Worm (Caenorhabditis elegans) whole organism, L4 larva: ENCODE data around the gene nas-28.
A peak's percentile ranks its signal among the peaks of the same experiment; 100 is the strongest.

Experiments used
- F26F4.8 ChIP-seq: fragments of 200-800 bp; sonication (Bioruptor generic); conservative IDR thresholded peaks from 2 replicates; pipeline ENCODE4 v1.3.6; 2022; ENCODE audit warnings: missing genetic modification characterization, missing compliant biosample characterization
- R02D3.7 ChIP-seq: fragments of 150-350 bp; sonication (generic microtip); optimal IDR thresholded peaks from 3 replicates; lab custom pipeline; 2014; ENCODE audit warnings: missing biosample characterization, missing genetic modification characterization
- T20F7.1 ChIP-seq: fragments of 200-800 bp; sonication (Bioruptor generic); optimal IDR thresholded peaks from 2 replicates; lab custom pipeline; 2018; ENCODE audit warnings: mild to moderate bottlenecking, missing genetic modification characterization, missing compliant biosample characterization
- T26A8.4 ChIP-seq: fragments of 200-800 bp; sonication (Bioruptor generic); IDR thresholded peaks from 2 replicates; pipeline ENCODE4 v1.3.6; 2022; ENCODE audit warnings: missing genetic modification characterization, missing compliant biosample characterization
- Y48G9A.11 ChIP-seq: fragments of 200-800 bp; sonication (Bioruptor generic); IDR thresholded peaks from 2 replicates; pipeline ENCODE4 v1.3.6; 2022; ENCODE audit warnings: missing genetic modification reagents, missing genetic modification characterization, missing compliant biosample characterization
- Y5F2A.4 ChIP-seq: fragments of 200-800 bp; sonication (Bioruptor generic); optimal IDR thresholded peaks from 2 replicates; lab custom pipeline; 2018; ENCODE audit warnings: mild to moderate bottlenecking, missing genetic modification characterization, missing compliant biosample characterization
- Y75B8A.6 ChIP-seq: fragments of 200-800 bp; sonication (Bioruptor generic); IDR thresholded peaks from 2 replicates; pipeline ENCODE4 v1.3.6; 2022; ENCODE audit warnings: missing genetic modification reagents, missing genetic modification characterization, missing compliant biosample characterization
- ZK337.2 ChIP-seq: fragments of 200-800 bp; sonication (Bioruptor generic); IDR thresholded peaks from 2 replicates; pipeline ENCODE4 v1.3.6; 2022; ENCODE audit warnings: missing genetic modification reagents, missing genetic modification characterization, missing compliant biosample characterization
- aha-1 ChIP-seq: fragments of 150-350 bp; peaks from one replicate; lab custom pipeline; 2014; ENCODE audit warnings: missing biosample characterization, missing genetic modification characterization
- aly-2 ChIP-seq: sonication (generic microtip); optimal IDR thresholded peaks from 2 replicates; lab custom pipeline; 2018; ENCODE audit warnings: missing biosample characterization, missing genetic modification characterization
- ama-1 ChIP-seq: fragments of 150-350 bp; optimal IDR thresholded peaks from 2 replicates; lab custom pipeline; 2014; ENCODE audit warnings: inconsistent platforms, mixed read lengths
- attf-4 ChIP-seq: sonication (generic microtip); optimal IDR thresholded peaks from 3 replicates; lab custom pipeline; 2017; ENCODE audit warnings: missing biosample characterization, missing genetic modification characterization
- ceh-20 ChIP-seq: fragments of 200-800 bp; sonication (Bioruptor generic); IDR thresholded peaks from 2 replicates; pipeline ENCODE4 v1.3.6; 2022; ENCODE audit warnings: missing genetic modification reagents, missing genetic modification characterization, missing compliant biosample characterization
- ceh-62 ChIP-seq: sonication (generic microtip); optimal IDR thresholded peaks from 2 replicates; lab custom pipeline; 2017; ENCODE audit warnings: missing biosample characterization, missing genetic modification characterization
- ceh-82 ChIP-seq: sonication (generic microtip); optimal IDR thresholded peaks from 2 replicates; lab custom pipeline; 2017; ENCODE audit warnings: missing biosample characterization, missing genetic modification characterization
- ctbp-1 ChIP-seq: fragments of 200-800 bp; sonication (Bioruptor generic); IDR thresholded peaks from 2 replicates; pipeline ENCODE4 v1.3.6; 2022; ENCODE audit warnings: missing genetic modification reagents, missing genetic modification characterization, missing compliant biosample characterization
- daf-16 ChIP-seq, 3 experiments: sonication (generic microtip); optimal IDR thresholded peaks; 2 replicates each; lab custom pipeline; 2016 to 2017; ENCODE audit warnings: missing genetic modification characterization in 3 of 3, missing genetic modification reagents in 3 of 3, mild to moderate bottlenecking in 2 of 3, missing compliant biosample characterization in 2 of 3, missing biosample characterization in 1 of 3, moderate library complexity in 1 of 3
- daf-8 ChIP-seq: fragments of 200-800 bp; sonication (Bioruptor generic); IDR thresholded peaks from 2 replicates; pipeline ENCODE4 v1.3.6; 2022; ENCODE audit warnings: missing genetic modification characterization, missing compliant biosample characterization
- dmd-6 ChIP-seq: fragments of 200-800 bp; sonication (Bioruptor generic); IDR thresholded peaks from 2 replicates; pipeline ENCODE4 v1.3.6; 2022; ENCODE audit warnings: missing genetic modification reagents, missing genetic modification characterization, missing compliant biosample characterization
- duxl-1 ChIP-seq: sonication (generic microtip); optimal IDR thresholded peaks from 2 replicates; lab custom pipeline; 2016; ENCODE audit warnings: mild to moderate bottlenecking, missing genetic modification characterization, moderate library complexity, missing compliant biosample characterization; ENCODE audit not compliant: poor library complexity
- dve-1 ChIP-seq: sonication (generic microtip); optimal IDR thresholded peaks from 2 replicates; lab custom pipeline; 2017; ENCODE audit warnings: antibody characterized with exemption, mild to moderate bottlenecking, missing genetic modification characterization, missing compliant biosample characterization; ENCODE audit not compliant: insufficient read depth
- egl-27 ChIP-seq: sonication (generic microtip); optimal IDR thresholded peaks from 3 replicates; lab custom pipeline; 2017; ENCODE audit warnings: missing biosample characterization, missing genetic modification reagents, missing genetic modification characterization
- fkh-10 ChIP-seq: fragments of 150-350 bp; optimal IDR thresholded peaks from 2 replicates; lab custom pipeline; 2014; ENCODE audit warnings: missing biosample characterization, missing genetic modification reagents, missing genetic modification characterization
- hlh-11 ChIP-seq: fragments of 200-800 bp; sonication (Bioruptor generic); optimal IDR thresholded peaks from 2 replicates; lab custom pipeline; 2018; ENCODE audit warnings: mild to moderate bottlenecking, missing genetic modification characterization, missing compliant biosample characterization
- jun-1 ChIP-seq: fragments of 150-350 bp; optimal IDR thresholded peaks from 2 replicates; lab custom pipeline; 2014; ENCODE audit warnings: missing biosample characterization, missing genetic modification reagents, missing genetic modification characterization
- lim-7 ChIP-seq: fragments of 200-800 bp; sonication (Bioruptor generic); IDR thresholded peaks from 2 replicates; pipeline ENCODE4 v1.3.6; 2022; ENCODE audit warnings: missing genetic modification characterization, missing compliant biosample characterization
- lin-13 ChIP-seq: fragments of 150-350 bp; optimal IDR thresholded peaks from 2 replicates; lab custom pipeline; 2014; ENCODE audit warnings: missing biosample characterization, missing genetic modification reagents, missing genetic modification characterization
- lin-15B ChIP-seq: fragments of 150-350 bp; sonication (generic microtip); optimal IDR thresholded peaks from 3 replicates; lab custom pipeline; 2014; ENCODE audit warnings: missing biosample characterization, missing genetic modification characterization
- lin-29 ChIP-seq: fragments of 200-800 bp; sonication (Bioruptor generic); IDR thresholded peaks from 2 replicates; pipeline ENCODE4 v1.3.6; 2022; ENCODE audit warnings: missing genetic modification reagents, missing genetic modification characterization, missing compliant biosample characterization
- lin-39 ChIP-seq: fragments of 150-350 bp; optimal IDR thresholded peaks from 2 replicates; lab custom pipeline; 2014; ENCODE audit warnings: missing biosample characterization, missing genetic modification reagents, missing genetic modification characterization
- madf-5 ChIP-seq, 2 experiments: fragments of 200-800 bp; sonication (Bioruptor generic); IDR thresholded peaks; 2 replicates each; pipeline ENCODE4 v1.3.6; 2022; ENCODE audit warnings: missing compliant biosample characterization in 2 of 2, missing genetic modification characterization in 2 of 2
- mdt-29 ChIP-seq: fragments of 200-800 bp; sonication (Bioruptor generic); IDR thresholded peaks from 2 replicates; pipeline ENCODE4 v1.3.6; 2022; ENCODE audit warnings: missing genetic modification reagents, missing genetic modification characterization, missing compliant biosample characterization
- mep-1 ChIP-seq: fragments of 150-350 bp; sonication (generic microtip); optimal IDR thresholded peaks from 3 replicates; lab custom pipeline; 2014; ENCODE audit warnings: missing biosample characterization, missing genetic modification characterization
- mes-2 ChIP-seq: sonication (generic microtip); optimal IDR thresholded peaks from 2 replicates; lab custom pipeline; 2016; ENCODE audit warnings: missing genotype, mild to moderate bottlenecking, missing genetic modification characterization, missing compliant biosample characterization; ENCODE audit not compliant: poor library complexity, severe bottlenecking
- mxl-2 ChIP-seq: fragments of 200-800 bp; sonication (Bioruptor generic); conservative IDR thresholded peaks from 2 replicates; pipeline ENCODE4 v1.3.6; 2022; ENCODE audit warnings: missing genetic modification reagents, missing genetic modification characterization, missing compliant biosample characterization
- mxl-3 ChIP-seq: fragments of 200-800 bp; sonication (Bioruptor generic); optimal IDR thresholded peaks from 2 replicates; lab custom pipeline; 2018; ENCODE audit warnings: mild to moderate bottlenecking, missing genetic modification characterization, missing compliant biosample characterization
- nhr-11 ChIP-seq: fragments of 150-350 bp; optimal IDR thresholded peaks from 2 replicates; lab custom pipeline; 2014; ENCODE audit warnings: missing biosample characterization, missing genetic modification characterization
- nhr-111 ChIP-seq: fragments of 200-800 bp; sonication (Bioruptor generic); optimal IDR thresholded peaks from 2 replicates; lab custom pipeline; 2018; ENCODE audit warnings: mild to moderate bottlenecking, missing genetic modification characterization, missing compliant biosample characterization
- nhr-237 ChIP-seq: sonication (generic microtip); optimal IDR thresholded peaks from 2 replicates; lab custom pipeline; 2017; ENCODE audit warnings: missing biosample characterization, missing genetic modification characterization
- nhr-25 ChIP-seq: sonication (generic microtip); optimal IDR thresholded peaks from 2 replicates; lab custom pipeline; 2017; ENCODE audit warnings: missing genetic modification characterization, mild to moderate bottlenecking, missing compliant biosample characterization, antibody characterized with exemption, moderate library complexity, borderline replicate concordance; ENCODE audit not compliant: insufficient read depth
- nhr-6 ChIP-seq: fragments of 150-350 bp; optimal IDR thresholded peaks from 2 replicates; lab custom pipeline; 2014; ENCODE audit warnings: missing biosample characterization, missing genetic modification characterization
- php-3 ChIP-seq: fragments of 200-800 bp; sonication (Bioruptor generic); IDR thresholded peaks from 2 replicates; pipeline ENCODE4 v1.3.6; 2022; ENCODE audit warnings: missing genetic modification reagents, missing genetic modification characterization, missing compliant biosample characterization
- pqm-1 ChIP-seq: sonication (generic microtip); optimal IDR thresholded peaks from 2 replicates; lab custom pipeline; 2017; ENCODE audit warnings: missing biosample characterization, missing genetic modification characterization
- rbr-2 ChIP-seq: sonication (generic microtip); optimal IDR thresholded peaks from 2 replicates; lab custom pipeline; 2016; ENCODE audit warnings: missing genotype, missing genetic modification characterization, missing compliant biosample characterization
- saeg-2 ChIP-seq: fragments of 200-800 bp; sonication (Bioruptor generic); IDR thresholded peaks from 2 replicates; pipeline ENCODE4 v1.3.6; 2022; ENCODE audit warnings: missing genetic modification reagents, missing genetic modification characterization, missing compliant biosample characterization
- skn-1 ChIP-seq: fragments of 150-350 bp; optimal IDR thresholded peaks from 2 replicates; lab custom pipeline; 2014; ENCODE audit warnings: missing biosample characterization, missing genetic modification characterization
- snpc-4 ChIP-seq: fragments of 150-350 bp; optimal IDR thresholded peaks from 2 replicates; lab custom pipeline; 2014; ENCODE audit warnings: missing biosample characterization, missing genetic modification characterization
- spr-1 ChIP-seq: sonication (generic microtip); optimal IDR thresholded peaks from 2 replicates; lab custom pipeline; 2016; ENCODE audit warnings: mild to moderate bottlenecking, missing genetic modification characterization, missing compliant biosample characterization
- zag-1 ChIP-seq: fragments of 150-350 bp; optimal IDR thresholded peaks from 2 replicates; lab custom pipeline; 2014; ENCODE audit warnings: missing biosample characterization, missing genetic modification characterization
- zip-11 ChIP-seq: fragments of 200-800 bp; sonication (Bioruptor generic); IDR thresholded peaks from 2 replicates; pipeline ENCODE4 v1.3.6; 2022; ENCODE audit warnings: missing genetic modification characterization, missing compliant biosample characterization
- zip-2 ChIP-seq: fragments of 150-350 bp; optimal IDR thresholded peaks from 2 replicates; lab custom pipeline; 2014; ENCODE audit warnings: missing biosample characterization, missing genetic modification characterization
- ztf-7 ChIP-seq: fragments of 150-350 bp; optimal IDR thresholded peaks from 2 replicates; lab custom pipeline; 2014; ENCODE audit warnings: missing biosample characterization, missing genetic modification characterization

Gene nas-28

ce11 chrIII:6173020-6173597, 9.9 kb downstream of the nas-28 start, which contains the start of the genes abcf-3 and F42A10.5:
Gene abcf-3, plus strand, starts transcription at chrIII:6173403.
Gene F42A10.5, minus strand, starts transcription at chrIII:6173477.
- TF ChIP-seq zag-1 (tag; lab: Kevin White, UChicago) (no peak), ceh-20 (no peak), lin-29 (GFP tag; lab: Robert Waterston, UW) (no peak), nhr-237 (tag; lab: Kevin White, UChicago) (no peak), Y75B8A.6 (GFP tag; lab: Robert Waterston, UW) (no peak), madf-5 (GFP tag; IDR thresholded peaks at IDR 0.05; lab: Robert Waterston, UW) (no peak), nhr-11 (tag; lab: Kevin White, UChicago) (peak; percentile 60), fkh-10 (GFP tag; lab: Kevin White, UChicago) (no peak), duxl-1 (tag; lab: Kevin White, UChicago) (peak; percentile 5), daf-8 (no peak), skn-1 (tag; lab: Kevin White, UChicago) (no peak), R02D3.7 (tag; lab: Kevin White, UChicago) (no peak), dmd-6 (GFP tag; lab: Robert Waterston, UW) (peak; percentile 53), ZK337.2 (GFP tag; lab: Robert Waterston, UW) (no peak), Y5F2A.4 (GFP tag; lab: Kevin White, UChicago) (no peak), ama-1 (lab: Kevin White, UChicago) (no peak), lin-13 (GFP tag; lab: Kevin White, UChicago) (peak; percentile 23), F26F4.8 (GFP tag; lab: Robert Waterston, UW) (no peak), dve-1 (tag; lab: Kevin White, UChicago) (peak; percentile 72), zip-11 (GFP tag; lab: Robert Waterston, UW) (no peak), jun-1 (tag; lab: Kevin White, UChicago) (no peak), snpc-4 (no peak), aly-2 (tag; lab: Kevin White, UChicago) (no peak), spr-1 (tag; lab: Kevin White, UChicago) (no peak), saeg-2 (GFP tag; lab: Robert Waterston, UW) (no peak), lim-7 (GFP tag; lab: Robert Waterston, UW) (no peak), attf-4 (tag; lab: Kevin White, UChicago) (no peak), rbr-2 (peak; percentile 52), T20F7.1 (GFP tag; lab: Kevin White, UChicago) (peak; percentile 63), aha-1 (tag; lab: Kevin White, UChicago) (no peak), mxl-2 (no peak), nhr-111 (GFP tag; lab: Kevin White, UChicago) (no peak), hlh-11 (tag; lab: Kevin White, UChicago) (peak; percentile 56), T26A8.4 (GFP tag; lab: Robert Waterston, UW) (peak; percentile 29; the same call in 1 of the 2 replicates), mes-2 (tag; lab: Kevin White, UChicago) (peak; percentile 79), lin-15B (no peak), ztf-7 (tag; lab: Kevin White, UChicago) (peak; percentile 4), Y48G9A.11 (GFP tag; lab: Robert Waterston, UW) (no peak), egl-27 (no peak), mxl-3 (no peak), nhr-25 (tag; lab: Kevin White, UChicago) (no peak), zip-2 (no peak), ctbp-1 (no peak), nhr-6 (tag; lab: Kevin White, UChicago) (no peak), lin-39 (tag; lab: Kevin White, UChicago) (no peak), mdt-29 (GFP tag; lab: Robert Waterston, UW) (no peak), pqm-1 (no peak), php-3 (no peak), ceh-82 (tag; lab: Kevin White, UChicago) (no peak), ceh-62 (no peak), mep-1 (tag; lab: Kevin White, UChicago) (peak; percentile 71), daf-16 (GFP tag; optimal IDR thresholded peaks at IDR 0.05; lab: Kevin White, UChicago) (no peak), daf-16 (tag; optimal IDR thresholded peaks at IDR 0.05; lab: Kevin White, UChicago) (peak; percentile 22)
